Fruit fly (Drosophila melanogaster): ENCODE data around the gene CG5013.

The CG5013 gene

dm6 chr3R:16042900-16043548 lies 6.4 kb upstream of the CG5013 start, which contains the start of gene Jhbp4:
TSS of gene Jhbp4 (plus strand) at chr3R:16043498.
- TF ChIP-seq usp (GFP tag; optimal IDR thresholded peaks at IDR 0.05) (no peak), Dll (optimal IDR thresholded peaks at IDR 0.05) (no peak), pan (optimal IDR thresholded peaks at IDR 0.05) (no peak), CG8478 (optimal IDR thresholded peaks at IDR 0.05) (no peak), psq (optimal IDR thresholded peaks at IDR 0.05) (no peak), EcR (GFP tag; optimal IDR thresholded peaks at IDR 0.05) (no peak)

dm6 chr3R:16046030-16046429 lies 3.4 kb upstream of the CG5013 start, which contains the start of gene Jhbp5:
TSS of gene Jhbp5 (minus strand) at chr3R:16046130.
- TF ChIP-seq EcR (GFP tag; optimal IDR thresholded peaks at IDR 0.05) (no peak), CG8478 (optimal IDR thresholded peaks at IDR 0.05) (no peak), psq (optimal IDR thresholded peaks at IDR 0.05) (no peak), Dll (optimal IDR thresholded peaks at IDR 0.05) (no peak), pan (optimal IDR thresholded peaks at IDR 0.05) (no peak), usp (GFP tag; optimal IDR thresholded peaks at IDR 0.05) (no peak)

dm6 chr3R:16050621-16051328 lies 1.3 kb downstream of the CG5013 start, which contains the start of gene msps:
TSS of gene msps (plus strand) at chr3R:16050801.
- TF ChIP-seq EcR (GFP tag; optimal IDR thresholded peaks at IDR 0.05), result no peak
- TF ChIP-seq pan (optimal IDR thresholded peaks at IDR 0.05), result no peak
- TF ChIP-seq Dll (optimal IDR thresholded peaks at IDR 0.05), result no peak
- no peak for TF ChIP-seq psq (optimal IDR thresholded peaks at IDR 0.05)
- no peak for TF ChIP-seq usp (GFP tag; optimal IDR thresholded peaks at IDR 0.05)
- TF ChIP-seq CG8478 (optimal IDR thresholded peaks at IDR 0.05), result no peak

dm6 chr3R:16051329-16051679 lies 1.8 kb downstream of the CG5013 start:
- TF ChIP-seq CG8478 (optimal IDR thresholded peaks at IDR 0.05) (no peak), usp (GFP tag; optimal IDR thresholded peaks at IDR 0.05) (no peak), pan (optimal IDR thresholded peaks at IDR 0.05) (no peak), EcR (GFP tag; optimal IDR thresholded peaks at IDR 0.05) (no peak), psq (optimal IDR thresholded peaks at IDR 0.05) (no peak), Dll (optimal IDR thresholded peaks at IDR 0.05) (no peak)

- TF ChIP-seq pan (optimal IDR thresholded peaks at IDR 0.05) (no peak), usp (GFP tag; optimal IDR thresholded peaks at IDR 0.05) (no peak), CG8478 (optimal IDR thresholded peaks at IDR 0.05) (no peak), psq (optimal IDR thresholded peaks at IDR 0.05) (no peak), Dll (optimal IDR thresholded peaks at IDR 0.05) (no peak), EcR (GFP tag; optimal IDR thresholded peaks at IDR 0.05) (no peak)
Observed at dm6 chr3R:16067494-16067893, 18.0 kb downstream of the CG5013 start, which contains the start of gene CG10185. TSS of gene CG10185 (minus strand) at chr3R:16067594.

dm6 chr3R:16069266-16069665 lies 19.8 kb downstream of the CG5013 start:
- no peak for TF ChIP-seq CG8478 (optimal IDR thresholded peaks at IDR 0.05)
- TF ChIP-seq psq (optimal IDR thresholded peaks at IDR 0.05), result no peak
- TF ChIP-seq usp (GFP tag; optimal IDR thresholded peaks at IDR 0.05), result no peak
- no peak for TF ChIP-seq pan (optimal IDR thresholded peaks at IDR 0.05)
- no peak for TF ChIP-seq EcR (GFP tag; optimal IDR thresholded peaks at IDR 0.05)

dm6 chr3R:16071689-16072580 lies 22.5 kb downstream of the CG5013 start:
- TF ChIP-seq Dll (optimal IDR thresholded peaks at IDR 0.05) (no peak), psq (optimal IDR thresholded peaks at IDR 0.05) (no peak), usp (GFP tag; optimal IDR thresholded peaks at IDR 0.05) (no peak), pan (optimal IDR thresholded peaks at IDR 0.05) (no peak), EcR (GFP tag; optimal IDR thresholded peaks at IDR 0.05) (no peak), CG8478 (optimal IDR thresholded peaks at IDR 0.05) (no peak)

dm6 chr3R:16072581-16072908 lies 23.1 kb downstream of the CG5013 start:
- no peak for TF ChIP-seq pan (optimal IDR thresholded peaks at IDR 0.05)
- no peak for TF ChIP-seq usp (GFP tag; optimal IDR thresholded peaks at IDR 0.05)
- no peak for TF ChIP-seq psq (optimal IDR thresholded peaks at IDR 0.05)
- TF ChIP-seq CG8478 (optimal IDR thresholded peaks at IDR 0.05), result no peak
- TF ChIP-seq Dll (optimal IDR thresholded peaks at IDR 0.05), result no peak
- TF ChIP-seq EcR (GFP tag; optimal IDR thresholded peaks at IDR 0.05), result no peak

dm6 chr3R:16074122-16074521 lies 24.7 kb downstream of the CG5013 start:
- TF ChIP-seq Dll (optimal IDR thresholded peaks at IDR 0.05) (no peak), pan (optimal IDR thresholded peaks at IDR 0.05) (no peak)

dm6 chr3R:16078247-16078646 lies 28.8 kb downstream of the CG5013 start:
- TF ChIP-seq usp (GFP tag; optimal IDR thresholded peaks at IDR 0.05) (no peak), psq (optimal IDR thresholded peaks at IDR 0.05) (no peak), CG8478 (optimal IDR thresholded peaks at IDR 0.05) (no peak), Dll (optimal IDR thresholded peaks at IDR 0.05) (no peak), EcR (GFP tag; optimal IDR thresholded peaks at IDR 0.05) (no peak), pan (optimal IDR thresholded peaks at IDR 0.05) (no peak)

dm6 chr3R:16080942-16081589 lies 31.6 kb downstream of the CG5013 start, which contains the start of gene CG32855:
TSS of gene CG32855 (minus strand) at chr3R:16080992.
- no peak for TF ChIP-seq Dll (optimal IDR thresholded peaks at IDR 0.05)
- no peak for TF ChIP-seq usp (GFP tag; optimal IDR thresholded peaks at IDR 0.05)
- TF ChIP-seq EcR (GFP tag; optimal IDR thresholded peaks at IDR 0.05), result no peak
- no peak for TF ChIP-seq pan (optimal IDR thresholded peaks at IDR 0.05)
- no peak for TF ChIP-seq psq (optimal IDR thresholded peaks at IDR 0.05)
- no peak for TF ChIP-seq CG8478 (optimal IDR thresholded peaks at IDR 0.05)
